Worm (Caenorhabditis elegans): ENCODE results near the gene cup-4.

The cup-4 gene

DNA sequence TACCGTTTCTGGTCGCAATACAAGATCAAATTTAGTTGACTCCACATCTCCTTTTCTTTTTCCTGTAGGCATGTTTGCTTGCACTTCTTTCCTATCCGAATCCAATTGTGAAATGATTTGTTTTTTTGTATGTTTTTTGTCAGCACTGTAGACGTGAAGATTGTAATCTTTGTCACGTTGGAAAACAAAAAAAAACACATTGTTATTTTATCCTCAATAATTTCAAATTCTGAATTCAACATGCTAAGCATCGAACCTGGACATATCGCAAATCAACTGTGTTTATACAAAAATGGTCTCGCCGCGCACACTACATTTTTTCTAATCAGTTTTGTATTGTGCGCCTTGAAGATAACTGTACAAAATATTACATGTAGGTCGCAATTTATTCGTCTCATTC lies 47.2 kb downstream of the cup-4 start, which contains the start of gene ZK688.12:
TSS of gene ZK688.12 (minus strand) at position 101 of the 400 bp plus-strand sequence.
- TF ChIP-seq zfp-3 (GFP tag; conservative IDR thresholded peaks at IDR 0.05) (no peak), hmg-1.1 (GFP tag; IDR thresholded peaks at IDR 0.05) (no peak), ztf-11 (tag; optimal IDR thresholded peaks at IDR 0.05) (no peak), duxl-1 (tag; optimal IDR thresholded peaks at IDR 0.05; ENCODE audit: poor library complexity) (no peak)

DNA sequence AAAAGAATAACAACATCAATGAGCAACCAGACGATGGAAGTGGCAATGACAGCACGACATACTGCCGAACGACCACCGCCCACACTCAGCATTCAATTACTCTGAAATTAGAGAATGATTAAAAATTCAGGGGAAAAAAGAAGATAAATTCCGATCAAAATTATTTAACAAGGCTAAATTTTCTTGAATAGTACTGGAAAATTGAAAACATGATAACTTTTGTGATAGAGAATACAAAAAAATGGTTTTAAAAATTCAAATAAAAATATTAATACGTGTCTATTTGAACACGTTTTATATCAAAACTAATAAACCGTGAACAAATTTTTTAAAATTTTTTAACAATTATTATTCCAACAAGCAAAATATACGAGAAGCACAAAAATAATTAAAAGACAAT lies 51.4 kb downstream of the cup-4 start, which contains the start of gene gly-3:
TSS of gene gly-3 (minus strand) at position 101 of the 400 bp plus-strand sequence.
- TF ChIP-seq Y48G9A.11 (GFP tag; IDR thresholded peaks at IDR 0.05): no peak
- TF ChIP-seq lsy-2 (tag; optimal IDR thresholded peaks at IDR 0.05): no peak
- no peak for TF ChIP-seq ceh-28 (tag; optimal IDR thresholded peaks at IDR 0.05)
- TF ChIP-seq Y75B8A.6 (GFP tag; IDR thresholded peaks at IDR 0.05): no peak
- TF ChIP-seq jun-1 (tag; optimal IDR thresholded peaks at IDR 0.05): no peak
- no peak for TF ChIP-seq unc-62 (GFP tag; optimal IDR thresholded peaks at IDR 0.05 in 1 of 2)
- TF ChIP-seq unc-62 (tag; optimal IDR thresholded peaks at IDR 0.05): no peak
- TF ChIP-seq zag-1 (tag; optimal IDR thresholded peaks at IDR 0.05): no peak
- TF ChIP-seq fos-1 (tag; optimal IDR thresholded peaks at IDR 0.05): no peak
- TF ChIP-seq mdt-29 (GFP tag; IDR thresholded peaks at IDR 0.05): no peak
- TF ChIP-seq dve-1 (tag; optimal IDR thresholded peaks at IDR 0.05; ENCODE audit: insufficient read depth): no peak
- no peak for TF ChIP-seq daf-12 (tag; optimal IDR thresholded peaks at IDR 0.05)
- TF ChIP-seq duxl-1 (tag; optimal IDR thresholded peaks at IDR 0.05; ENCODE audit: poor library complexity): no peak
- TF ChIP-seq nhr-25 (tag; optimal IDR thresholded peaks at IDR 0.05; ENCODE audit: borderline replicate concordance, insufficient read depth): no peak
- TF ChIP-seq tag-97 (GFP tag; IDR thresholded peaks at IDR 0.05): no peak
- TF ChIP-seq arid-1 (GFP tag; conservative IDR thresholded peaks at IDR 0.05): no peak
- no peak for TF ChIP-seq mes-2 (tag; optimal IDR thresholded peaks at IDR 0.05; ENCODE audit: poor library complexity, severe bottlenecking)
- no peak for TF ChIP-seq nhr-76 (tag; optimal IDR thresholded peaks at IDR 0.05)
- no peak for TF ChIP-seq set-16 (GFP tag; IDR thresholded peaks at IDR 0.05)
- no peak for TF ChIP-seq nhr-6 (tag; optimal IDR thresholded peaks at IDR 0.05)
